Worm (Caenorhabditis elegans) whole organism, young adult: ENCODE measurements around the gene gba-2.

Experiments used
- B0035.1 ChIP-seq: sonication (generic microtip); optimal IDR thresholded peaks from 2 replicates; lab custom pipeline; 2016; ENCODE audit warnings: missing genetic modification characterization, mild to moderate bottlenecking, missing compliant biosample characterization, missing genotype, missing genetic modification reagents
- T26A5.8 ChIP-seq: sonication (generic microtip); optimal IDR thresholded peaks from 2 replicates; lab custom pipeline; 2016; ENCODE audit warnings: missing genetic modification characterization, missing compliant biosample characterization
- ama-1 ChIP-seq, 3 experiments: fragments of 150-350 bp in 1 of 3; sonication (generic microtip) in 2 of 3; optimal IDR thresholded peaks; 2 replicates each; lab custom pipeline; 2014 to 2018; ENCODE audit warnings: missing biosample characterization in 2 of 3, missing genetic modification characterization in 2 of 3, missing genetic modification reagents in 2 of 3
- cebp-1 ChIP-seq, 2 experiments: fragments of 200-800 bp in 1 of 2; sonication (Bioruptor generic) in 1 of 2; sonication (generic microtip) in 1 of 2; IDR thresholded peaks in 1 of 2; optimal IDR thresholded peaks in 1 of 2; 2 replicates each; pipeline versions ENCODE4 v1.3.6 to Lab custom; 2017 to 2022; ENCODE audit warnings: missing compliant biosample characterization in 2 of 2, missing genetic modification characterization in 2 of 2, mild to moderate bottlenecking in 1 of 2, missing genetic modification reagents in 1 of 2, moderate library complexity in 1 of 2
- lin-40 ChIP-seq: sonication (generic microtip); optimal IDR thresholded peaks from 2 replicates; lab custom pipeline; 2016; ENCODE audit warnings: missing genetic modification characterization, mild to moderate bottlenecking, missing compliant biosample characterization, missing genotype, missing genetic modification reagents
- nfya-1 ChIP-seq: sonication (generic microtip); optimal IDR thresholded peaks from 2 replicates; lab custom pipeline; 2017; ENCODE audit warnings: antibody characterized with exemption, missing compliant biosample characterization, missing genetic modification characterization, borderline replicate concordance; ENCODE audit not compliant: insufficient read depth
- sea-2 ChIP-seq: fragments of 200-800 bp; sonication (Bioruptor generic); IDR thresholded peaks from 2 replicates; pipeline ENCODE4 v1.3.6; 2022; ENCODE audit warnings: missing genetic modification characterization, missing compliant biosample characterization
- snpc-4 ChIP-seq, 5 experiments: fragments of 150-350 bp in 1 of 5; sonication (generic microtip) in 4 of 5; optimal IDR thresholded peaks; 2 replicates each; lab custom pipeline; 2014 to 2018; ENCODE audit warnings: missing genetic modification characterization in 5 of 5, missing biosample characterization in 3 of 5, antibody characterized with exemption in 2 of 5, mild to moderate bottlenecking in 2 of 5, missing compliant biosample characterization in 2 of 5, missing genotype in 2 of 5, moderate library complexity in 2 of 5, missing genetic modification reagents in 1 of 5
- xnd-1 ChIP-seq: sonication (generic microtip); optimal IDR thresholded peaks from 2 replicates; lab custom pipeline; 2016; ENCODE audit warnings: missing genotype, missing genetic modification reagents, missing genetic modification characterization, missing compliant biosample characterization

DNA sequence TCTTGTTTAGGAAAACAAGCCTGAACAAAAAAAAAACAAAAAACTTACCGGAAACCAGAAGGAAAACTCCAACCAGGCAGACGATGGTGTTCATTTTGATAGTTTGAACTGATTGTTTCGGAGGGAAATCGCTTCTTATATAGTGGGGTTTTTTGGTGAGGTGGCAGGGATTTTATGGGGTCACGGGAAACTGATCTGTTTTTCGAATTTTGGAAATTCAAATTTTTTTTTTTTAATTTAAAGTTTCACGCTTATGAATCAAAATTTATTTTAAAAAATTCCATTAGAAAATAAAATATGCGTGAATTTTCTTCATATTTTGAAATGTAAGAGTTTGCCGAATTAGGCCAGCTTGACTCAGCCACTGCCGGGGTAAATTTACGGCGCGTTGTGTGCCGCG, 10.9 kb downstream of the gba-2 start, which contains the start of gene C33C12.7:
- TF ChIP-seq nfya-1 (tag; lab: Kevin White, UChicago) = no peak
- no peak for TF ChIP-seq cebp-1 (GFP tag; IDR thresholded peaks at IDR 0.05; lab: Robert Waterston, UW)
- TF ChIP-seq cebp-1 (tag; optimal IDR thresholded peaks at IDR 0.05; lab: Kevin White, UChicago) = no peak
- no peak for TF ChIP-seq ama-1 (optimal IDR thresholded peaks at IDR 0.05; lab: Kevin White, UChicago)
- no peak for TF ChIP-seq ama-1 (GFP tag; optimal IDR thresholded peaks at IDR 0.05; lab: Kevin White, UChicago)
- TF ChIP-seq xnd-1 (tag; lab: Kevin White, UChicago) = no peak
- no peak for TF ChIP-seq lin-40
- no peak for TF ChIP-seq snpc-4 (GFP tag; optimal IDR thresholded peaks at IDR 0.05; lab: Kevin White, UChicago)
- TF ChIP-seq snpc-4 (tag; optimal IDR thresholded peaks at IDR 0.05; lab: Kevin White, UChicago) = no peak
- no peak for TF ChIP-seq T26A5.8 (tag; lab: Kevin White, UChicago)
- no peak for TF ChIP-seq B0035.1 (tag; lab: Kevin White, UChicago)
- no peak for TF ChIP-seq sea-2 (GFP tag; lab: Robert Waterston, UW)
